Fruit fly (Drosophila melanogaster) S2 (cell line): Measurements from ENCODE around the gene kto.

Source experiments
- CG8478 ChIP-seq: fragments of >200 bp; optimal IDR thresholded peaks from 2 replicates; lab custom pipeline; 2018
- CTCF ChIP-seq, 2 experiments: fragments of >200 bp; optimal IDR thresholded peaks; 2 replicates each; lab custom pipeline; 2018

DNA sequence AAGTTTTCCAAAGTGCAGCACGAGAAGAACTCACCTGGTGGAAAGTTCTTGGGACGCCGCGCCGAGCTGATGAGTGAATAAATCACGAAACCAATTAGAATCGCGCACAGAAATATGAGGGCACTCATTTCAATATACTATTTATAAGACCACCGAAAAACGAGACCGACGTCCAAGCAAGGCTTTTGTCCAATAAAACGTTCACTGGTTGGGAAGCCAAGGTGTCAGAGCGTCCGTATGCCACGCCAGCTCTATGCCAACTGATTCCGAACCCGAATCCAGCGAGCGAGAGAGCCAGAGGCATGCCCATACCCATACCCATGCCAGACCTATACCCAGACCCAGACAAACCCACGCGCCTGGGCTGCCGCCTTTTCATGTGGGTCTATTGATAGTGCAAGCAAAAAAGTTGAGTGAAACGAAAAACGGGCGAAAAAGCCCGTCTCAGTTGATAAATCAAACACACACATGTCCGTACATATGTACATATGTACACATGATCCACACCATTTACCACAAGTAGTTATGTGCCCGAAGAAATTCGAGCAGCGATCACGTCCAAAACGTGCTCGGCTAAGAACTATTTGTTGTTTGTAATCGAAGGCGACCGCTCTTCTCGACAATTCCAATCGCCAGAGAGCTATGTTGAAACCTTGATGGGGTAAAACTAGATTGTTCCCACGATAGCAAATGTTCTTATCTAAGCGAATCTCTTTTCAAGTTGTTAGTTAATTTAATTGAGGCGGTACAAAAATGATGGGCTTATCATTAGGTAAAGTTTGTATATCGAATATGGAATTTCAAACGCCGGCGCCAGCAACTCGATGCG, 23.1 kb upstream of the kto start, which contains the start of gene Cyp305a1:
- TF ChIP-seq CTCF (optimal IDR thresholded peaks at IDR 0.05; lab: Kevin White, UChicago) (no peak), CG8478 (no peak)
